Worm (Caenorhabditis elegans) whole organism, mixed stage, embryonic: ENCODE measurements around the gene C27D6.3.
"Not testable (repeated sequence)": the region's sequence is repeated elsewhere in the genome, so short reads cannot be mapped to it uniquely, and the experiment has no call there.

ENCODE experiments used
- bed-3 ChIP-seq: fragments of 200-800 bp; sonication (Bioruptor generic); optimal IDR thresholded peaks from 3 replicates; lab custom pipeline; 2018; ENCODE audit warnings: mild to moderate bottlenecking, missing genetic modification characterization, moderate library complexity, missing compliant biosample characterization
- blmp-1 ChIP-seq: fragments of 150-350 bp; optimal IDR thresholded peaks from 2 replicates; lab custom pipeline; 2014; ENCODE audit warnings: missing biosample characterization, missing genetic modification characterization
- ceh-43 ChIP-seq: fragments of 200-800 bp; sonication (Bioruptor generic); optimal IDR thresholded peaks from 2 replicates; lab custom pipeline; 2018; ENCODE audit warnings: mild to moderate bottlenecking, missing genetic modification characterization, moderate library complexity, missing compliant biosample characterization
- ces-1 ChIP-seq: fragments of 150-350 bp; optimal IDR thresholded peaks from 2 replicates; lab custom pipeline; 2014; ENCODE audit warnings: missing biosample characterization, missing genetic modification reagents, missing genetic modification characterization
- drap-1 ChIP-seq: fragments of 200-800 bp; sonication (Bioruptor generic); optimal IDR thresholded peaks from 3 replicates; lab custom pipeline; 2018; ENCODE audit warnings: mild to moderate bottlenecking, missing genetic modification characterization, missing compliant biosample characterization
- elt-1 ChIP-seq: sonication (generic microtip); optimal IDR thresholded peaks from 2 replicates; lab custom pipeline; 2017; ENCODE audit warnings: missing genetic modification characterization, mild to moderate bottlenecking, missing compliant biosample characterization, antibody characterized with exemption, moderate library complexity, borderline replicate concordance; ENCODE audit not compliant: insufficient read depth
- elt-3 ChIP-seq: fragments of 150-350 bp; optimal IDR thresholded peaks from 2 replicates; lab custom pipeline; 2014; ENCODE audit warnings: missing biosample characterization, missing genetic modification characterization
- flh-1 ChIP-seq: fragments of 200-800 bp; sonication (Bioruptor generic); optimal IDR thresholded peaks from 2 replicates; lab custom pipeline; 2018; ENCODE audit warnings: mild to moderate bottlenecking, missing genetic modification characterization, moderate library complexity, missing compliant biosample characterization
- ham-2 ChIP-seq: fragments of 200-800 bp; sonication (Bioruptor generic); optimal IDR thresholded peaks from 2 replicates; lab custom pipeline; 2018; ENCODE audit warnings: mild to moderate bottlenecking, missing genetic modification characterization, missing compliant biosample characterization
- hlh-1 ChIP-seq: fragments of 150-350 bp; optimal IDR thresholded peaks from 2 replicates; lab custom pipeline; 2014; ENCODE audit warnings: missing biosample characterization, missing genetic modification reagents, missing genetic modification characterization
- lin-13 ChIP-seq: fragments of 150-350 bp; optimal IDR thresholded peaks from 2 replicates; lab custom pipeline; 2014; ENCODE audit warnings: missing biosample characterization, missing genetic modification characterization
- lin-32 ChIP-seq: fragments of 200-800 bp; sonication (Bioruptor generic); optimal IDR thresholded peaks from 2 replicates; lab custom pipeline; 2018; ENCODE audit warnings: mild to moderate bottlenecking, missing genetic modification characterization, missing compliant biosample characterization
- lsy-2 ChIP-seq: fragments of 150-350 bp; optimal IDR thresholded peaks from 2 replicates; lab custom pipeline; 2014; ENCODE audit warnings: missing biosample characterization, missing genetic modification characterization
- mab-5 ChIP-seq: fragments of 150-350 bp; optimal IDR thresholded peaks from 2 replicates; lab custom pipeline; 2014; ENCODE audit warnings: missing biosample characterization, missing genetic modification characterization
- mep-1 ChIP-seq: fragments of 150-350 bp; optimal IDR thresholded peaks from 2 replicates; lab custom pipeline; 2017; ENCODE audit warnings: missing biosample characterization, missing genetic modification reagents, missing genetic modification characterization, inconsistent platforms
- mls-2 ChIP-seq: sonication (generic microtip); optimal IDR thresholded peaks from 2 replicates; lab custom pipeline; 2016; ENCODE audit warnings: mild to moderate bottlenecking, missing genetic modification characterization, moderate library complexity, missing compliant biosample characterization
- nhr-12 ChIP-seq: fragments of 150-350 bp; optimal IDR thresholded peaks from 2 replicates; lab custom pipeline; 2014; ENCODE audit warnings: missing biosample characterization, missing genetic modification characterization
- nhr-2 ChIP-seq: fragments of 150-350 bp; optimal IDR thresholded peaks from 2 replicates; lab custom pipeline; 2014; ENCODE audit warnings: missing biosample characterization, missing genetic modification characterization
- nhr-237 ChIP-seq: fragments of 150-350 bp; optimal IDR thresholded peaks from 2 replicates; lab custom pipeline; 2014; ENCODE audit warnings: missing biosample characterization, missing genetic modification characterization
- nhr-28 ChIP-seq: fragments of 150-350 bp; optimal IDR thresholded peaks from 2 replicates; lab custom pipeline; 2014; ENCODE audit warnings: missing biosample characterization, missing genetic modification characterization
- nhr-76 ChIP-seq: sonication (generic microtip); optimal IDR thresholded peaks from 2 replicates; lab custom pipeline; 2017; ENCODE audit warnings: missing biosample characterization, missing genetic modification characterization
- pha-4 ChIP-seq: fragments of 150-350 bp; optimal IDR thresholded peaks from 2 replicates; lab custom pipeline; 2018; ENCODE audit warnings: missing biosample characterization, missing genetic modification reagents, missing genetic modification characterization
- sem-2 ChIP-seq: fragments of 200-800 bp; sonication (Bioruptor generic); optimal IDR thresholded peaks from 2 replicates; lab custom pipeline; 2018; ENCODE audit warnings: mild to moderate bottlenecking, missing genetic modification characterization, missing compliant biosample characterization
- snpc-4 ChIP-seq: fragments of 150-350 bp; optimal IDR thresholded peaks from 2 replicates; lab custom pipeline; 2014; ENCODE audit warnings: missing biosample characterization, missing genetic modification characterization
- sptf-1 ChIP-seq: sonication (generic microtip); optimal IDR thresholded peaks from 2 replicates; lab custom pipeline; 2017; ENCODE audit warnings: mild to moderate bottlenecking, missing genetic modification characterization, moderate library complexity, missing compliant biosample characterization
- tbx-8 ChIP-seq: fragments of 200-800 bp; sonication (Bioruptor generic); optimal IDR thresholded peaks from 2 replicates; lab custom pipeline; 2018; ENCODE audit warnings: mild to moderate bottlenecking, missing genetic modification characterization, moderate library complexity, missing compliant biosample characterization
- unc-120 ChIP-seq: sonication (generic microtip); optimal IDR thresholded peaks from 2 replicates; lab custom pipeline; 2017; ENCODE audit warnings: missing genetic modification characterization, missing compliant biosample characterization; ENCODE audit not compliant: poor library complexity, severe bottlenecking
- unc-39 ChIP-seq: fragments of 150-350 bp; optimal IDR thresholded peaks from 2 replicates; lab custom pipeline; 2014; ENCODE audit warnings: missing biosample characterization, missing genetic modification characterization
- unc-62 ChIP-seq: fragments of 150-350 bp; optimal IDR thresholded peaks from 2 replicates; lab custom pipeline; 2014; ENCODE audit warnings: missing biosample characterization, missing genetic modification reagents, missing genetic modification characterization
- ztf-11 ChIP-seq: fragments of 150-350 bp; optimal IDR thresholded peaks from 2 replicates; lab custom pipeline; 2014; ENCODE audit warnings: missing biosample characterization, missing genetic modification characterization

Gene C27D6.3

ce11 chrII:5170932-5171331 lies 3.3 kb downstream of the C27D6.3 start, which contains the start of gene srb-1:
Gene srb-1, minus strand, starts transcription at chrII:5171032.
- TF ChIP-seq nhr-76 (tag; lab: Kevin White, UChicago) (no peak), drap-1 (GFP tag; lab: Kevin White, UChicago) (no peak), sptf-1 (tag; lab: Kevin White, UChicago) (no peak), mls-2 (no peak), lin-13 (tag; lab: Kevin White, UChicago) (no peak), pha-4 (tag; lab: Kevin White, UChicago) (no peak), ces-1 (GFP tag; lab: Kevin White, UChicago) (no peak), flh-1 (GFP tag; lab: Kevin White, UChicago) (no peak), unc-120 (tag; lab: Kevin White, UChicago) (no peak), elt-1 (tag; lab: Kevin White, UChicago) (no peak), mab-5 (tag; lab: Kevin White, UChicago) (no peak), elt-3 (tag; lab: Kevin White, UChicago) (no peak), nhr-2 (no peak), ztf-11 (tag; lab: Kevin White, UChicago) (no peak)

- TF ChIP-seq drap-1 (GFP tag; lab: Kevin White, UChicago) (no peak), lin-32 (GFP tag; lab: Kevin White, UChicago) (no peak), ham-2 (no peak), ceh-43 (no peak), unc-120 (tag; lab: Kevin White, UChicago) (no peak), tbx-8 (GFP tag; lab: Kevin White, UChicago) (no peak), nhr-76 (tag; lab: Kevin White, UChicago) (no peak), lin-13 (tag; lab: Kevin White, UChicago) (no peak)
Observed at ce11 chrII:5166738-5167137, 7.5 kb downstream of the C27D6.3 start, which contains the start of gene srb-3. Gene srb-3, minus strand, starts transcription at chrII:5166838.

- TF ChIP-seq mls-2 (no peak), mab-5 (tag; lab: Kevin White, UChicago) (no peak), lsy-2 (tag; lab: Kevin White, UChicago) (no peak), sem-2 (GFP tag; lab: Kevin White, UChicago) (no peak), tbx-8 (GFP tag; lab: Kevin White, UChicago) (no peak), hlh-1 (no peak), sptf-1 (tag; lab: Kevin White, UChicago) (no peak), unc-62 (GFP tag; lab: Kevin White, UChicago) (no peak), mep-1 (tag; lab: Kevin White, UChicago) (no peak), bed-3 (GFP tag; lab: Kevin White, UChicago) (no peak), nhr-2 (no peak), unc-39 (tag; lab: Kevin White, UChicago) (no peak), lin-13 (tag; lab: Kevin White, UChicago) (no peak), blmp-1 (no peak), nhr-237 (no peak), nhr-12 (tag; lab: Kevin White, UChicago) (no peak), ces-1 (GFP tag; lab: Kevin White, UChicago) (no peak), ztf-11 (tag; lab: Kevin White, UChicago) (no peak), flh-1 (GFP tag; lab: Kevin White, UChicago) (no peak)
- TF ChIP-seq, all 35 proteins: peak for 0
Observed at ce11 chrII:5163283-5163682, 11.0 kb downstream of the C27D6.3 start, which contains the start of gene srb-5. Gene srb-5, minus strand, starts transcription at chrII:5163383.

- TF ChIP-seq nhr-12 (tag; lab: Kevin White, UChicago) (no peak), snpc-4 (no peak), mls-2 (no peak), nhr-2 (no peak)
- TF ChIP-seq, all 35 proteins: peak for 0
Observed at ce11 chrII:5161102-5161501, 13.2 kb downstream of the C27D6.3 start, which contains the start of gene C27D6.11. Gene C27D6.11, minus strand, starts transcription at chrII:5161202.

ce11 chrII:5158774-5159173 lies 15.5 kb downstream of the C27D6.3 start, which contains the start of gene F58A6.9:
Gene F58A6.9, minus strand, starts transcription at chrII:5158874.
- not testable (repeated sequence) for TF ChIP-seq mep-1 (tag; lab: Kevin White, UChicago); ceh-43; nhr-28
